Worm (Caenorhabditis elegans) whole organism, L1 larva: ENCODE results near the gene T05A12.3.

Experiments used
- F16B12.6 ChIP-seq: fragments of 150-350 bp; optimal IDR thresholded peaks from 2 replicates; lab custom pipeline; 2014; ENCODE audit warnings: missing biosample characterization, missing genetic modification characterization
- ama-1 ChIP-seq: fragments of 150-350 bp; optimal IDR thresholded peaks from 2 replicates; lab custom pipeline; 2014
- blmp-1 ChIP-seq: fragments of 150-350 bp; optimal IDR thresholded peaks from 2 replicates; lab custom pipeline; 2014; ENCODE audit warnings: missing biosample characterization, missing genetic modification characterization
- ceh-82 ChIP-seq, 3 experiments: fragments of 150-350 bp in 1 of 3; sonication (generic microtip) in 2 of 3; optimal IDR thresholded peaks; 2 replicates each; lab custom pipeline; 2014 to 2017; ENCODE audit warnings: missing biosample characterization in 3 of 3, missing genetic modification characterization in 3 of 3
- dsc-1 ChIP-seq: sonication (generic microtip); optimal IDR thresholded peaks from 2 replicates; lab custom pipeline; 2016; ENCODE audit warnings: mild to moderate bottlenecking, missing genetic modification characterization, missing compliant biosample characterization
- efl-1 ChIP-seq, 4 experiments: fragments of 150-350 bp; optimal IDR thresholded peaks in 3 of 4; peaks in 1 of 4; 1 replicate in 1 of 4; 2 replicates in 3 of 4; lab custom pipeline; 2014; ENCODE audit warnings: missing biosample characterization in 2 of 4, missing genetic modification characterization in 2 of 4, missing genetic modification reagents in 2 of 4
- elt-3 ChIP-seq, 6 experiments: fragments of 150-350 bp in 1 of 6; sonication (generic microtip); optimal IDR thresholded peaks; 2 replicates each; lab custom pipeline; 2017 to 2018; ENCODE audit warnings: missing biosample characterization in 6 of 6, missing genetic modification characterization in 6 of 6, inconsistent platforms in 1 of 6
- ets-5 ChIP-seq: fragments of 200-800 bp; sonication (Bioruptor generic); IDR thresholded peaks from 2 replicates; pipeline ENCODE4 v1.3.6; 2022; ENCODE audit warnings: missing genetic modification characterization, missing compliant biosample characterization
- fos-1 ChIP-seq: fragments of 150-350 bp; optimal IDR thresholded peaks from 2 replicates; lab custom pipeline; 2014; ENCODE audit warnings: missing biosample characterization, missing genetic modification characterization
- grh-1 ChIP-seq: fragments of 200-800 bp; sonication (Bioruptor generic); IDR thresholded peaks from 2 replicates; pipeline ENCODE4 v1.3.6; 2022; ENCODE audit warnings: missing genetic modification reagents, missing genetic modification characterization, missing compliant biosample characterization
- hlh-17 ChIP-seq: fragments of 200-800 bp; sonication (Bioruptor generic); optimal IDR thresholded peaks from 2 replicates; lab custom pipeline; 2018; ENCODE audit warnings: missing genetic modification characterization, mild to moderate bottlenecking, missing compliant biosample characterization, moderate library complexity, borderline replicate concordance
- lin-14 ChIP-seq: fragments of 200-800 bp; sonication (Bioruptor generic); optimal IDR thresholded peaks from 2 replicates; lab custom pipeline; 2018; ENCODE audit warnings: mild to moderate bottlenecking, missing genetic modification characterization, moderate library complexity, missing compliant biosample characterization
- lin-35 ChIP-seq, 2 experiments: fragments of 150-350 bp; optimal IDR thresholded peaks; 2 replicates each; lab custom pipeline; 2014; ENCODE audit warnings: missing biosample characterization in 2 of 2, missing genetic modification characterization in 2 of 2, missing genetic modification reagents in 2 of 2
- lin-39 ChIP-seq: fragments of 150-350 bp; optimal IDR thresholded peaks from 2 replicates; lab custom pipeline; 2014; ENCODE audit warnings: missing biosample characterization, missing genetic modification reagents, missing genetic modification characterization
- lir-3 ChIP-seq: sonication (generic microtip); optimal IDR thresholded peaks from 2 replicates; lab custom pipeline; 2016; ENCODE audit warnings: mild to moderate bottlenecking, missing genetic modification characterization, moderate library complexity, missing compliant biosample characterization; ENCODE audit not compliant: poor library complexity
- lsy-2 ChIP-seq, 2 experiments: fragments of 150-350 bp; optimal IDR thresholded peaks; 2 replicates each; lab custom pipeline; 2014; ENCODE audit warnings: missing biosample characterization in 2 of 2, missing genetic modification characterization in 2 of 2
- mab-9 ChIP-seq: fragments of 200-800 bp; sonication (Bioruptor generic); IDR thresholded peaks from 2 replicates; pipeline ENCODE4 v1.3.6; 2022; ENCODE audit warnings: missing genetic modification reagents, missing genetic modification characterization, missing compliant biosample characterization
- mef-2 ChIP-seq: fragments of 150-350 bp; optimal IDR thresholded peaks from 2 replicates; lab custom pipeline; 2014; ENCODE audit warnings: missing biosample characterization, missing genetic modification characterization
- nhr-237 ChIP-seq: fragments of 150-350 bp; optimal IDR thresholded peaks from 2 replicates; lab custom pipeline; 2014; ENCODE audit warnings: missing biosample characterization, missing genetic modification characterization
- nhr-47 ChIP-seq: sonication (generic microtip); optimal IDR thresholded peaks from 2 replicates; lab custom pipeline; 2016; ENCODE audit warnings: mild to moderate bottlenecking, missing genetic modification characterization, moderate library complexity, missing compliant biosample characterization
- nhr-71 ChIP-seq: sonication (generic microtip); optimal IDR thresholded peaks from 2 replicates; lab custom pipeline; 2016; ENCODE audit warnings: mild to moderate bottlenecking, missing genetic modification characterization, moderate library complexity, missing compliant biosample characterization
- nhr-85 ChIP-seq: sonication (generic microtip); peaks from one replicate; lab custom pipeline; 2016; ENCODE audit warnings: missing genetic modification characterization, inconsistent platforms, missing compliant biosample characterization
- pag-3 ChIP-seq: sonication (generic microtip); optimal IDR thresholded peaks from 2 replicates; lab custom pipeline; 2017; ENCODE audit warnings: missing genetic modification characterization, mild to moderate bottlenecking, missing compliant biosample characterization, antibody characterized with exemption, borderline replicate concordance; ENCODE audit not compliant: insufficient read depth
- pqm-1 ChIP-seq: sonication (generic microtip); optimal IDR thresholded peaks from 3 replicates; lab custom pipeline; 2017; ENCODE audit warnings: missing biosample characterization, missing genetic modification characterization
- rnt-1 ChIP-seq: sonication (generic microtip); optimal IDR thresholded peaks from 2 replicates; lab custom pipeline; 2016; ENCODE audit warnings: mild to moderate bottlenecking, missing genetic modification characterization, moderate library complexity, missing compliant biosample characterization
- skn-1 ChIP-seq: fragments of 150-350 bp; optimal IDR thresholded peaks from 2 replicates; lab custom pipeline; 2014; ENCODE audit warnings: missing biosample characterization, missing genetic modification characterization
- snpc-4 ChIP-seq: fragments of 150-350 bp; optimal IDR thresholded peaks from 2 replicates; lab custom pipeline; 2014; ENCODE audit warnings: missing biosample characterization, missing genetic modification characterization
- snu-23 ChIP-seq: sonication (generic microtip); optimal IDR thresholded peaks from 2 replicates; lab custom pipeline; 2016; ENCODE audit warnings: missing genetic modification characterization, missing compliant biosample characterization
- sox-4 ChIP-seq: sonication (generic microtip); optimal IDR thresholded peaks from 2 replicates; lab custom pipeline; 2016; ENCODE audit warnings: missing genetic modification characterization, missing compliant biosample characterization
- sptf-1 ChIP-seq: fragments of 150-350 bp; optimal IDR thresholded peaks from 2 replicates; lab custom pipeline; 2014; ENCODE audit warnings: missing biosample characterization, missing genetic modification characterization
- swsn-7 ChIP-seq: sonication (generic microtip); optimal IDR thresholded peaks from 2 replicates; lab custom pipeline; 2016; ENCODE audit warnings: missing genetic modification characterization, missing compliant biosample characterization
- tbx-2 ChIP-seq: sonication (generic microtip); optimal IDR thresholded peaks from 2 replicates; lab custom pipeline; 2016; ENCODE audit warnings: missing genetic modification characterization, missing compliant biosample characterization
- unc-130 ChIP-seq: fragments of 150-350 bp; optimal IDR thresholded peaks from 2 replicates; lab custom pipeline; 2017; ENCODE audit warnings: missing biosample characterization, missing genetic modification characterization, inconsistent platforms
- unc-30 ChIP-seq: sonication (generic microtip); optimal IDR thresholded peaks from 2 replicates; lab custom pipeline; 2017; ENCODE audit warnings: missing biosample characterization, missing genetic modification characterization
- unc-62 ChIP-seq: fragments of 150-350 bp; optimal IDR thresholded peaks from 2 replicates; lab custom pipeline; 2014; ENCODE audit warnings: missing biosample characterization, missing genetic modification reagents, missing genetic modification characterization
- unc-86 ChIP-seq: sonication (generic microtip); optimal IDR thresholded peaks from 2 replicates; lab custom pipeline; 2016; ENCODE audit warnings: missing genetic modification characterization, missing compliant biosample characterization
- unc-98 ChIP-seq: fragments of 200-800 bp; sonication (Bioruptor generic); IDR thresholded peaks from 2 replicates; pipeline ENCODE4 v1.3.6; 2022; ENCODE audit warnings: missing genetic modification characterization, missing compliant biosample characterization
- zip-4 ChIP-seq: fragments of 200-800 bp; sonication (Bioruptor generic); optimal IDR thresholded peaks from 2 replicates; lab custom pipeline; 2018; ENCODE audit warnings: mild to moderate bottlenecking, missing genetic modification characterization, moderate library complexity, missing compliant biosample characterization
- ztf-11 ChIP-seq, 2 experiments: sonication (generic microtip); optimal IDR thresholded peaks; 2 replicates each; lab custom pipeline; 2016 to 2017; ENCODE audit warnings: missing genetic modification characterization in 2 of 2, missing biosample characterization in 1 of 2, missing compliant biosample characterization in 1 of 2

Gene T05A12.3

DNA sequence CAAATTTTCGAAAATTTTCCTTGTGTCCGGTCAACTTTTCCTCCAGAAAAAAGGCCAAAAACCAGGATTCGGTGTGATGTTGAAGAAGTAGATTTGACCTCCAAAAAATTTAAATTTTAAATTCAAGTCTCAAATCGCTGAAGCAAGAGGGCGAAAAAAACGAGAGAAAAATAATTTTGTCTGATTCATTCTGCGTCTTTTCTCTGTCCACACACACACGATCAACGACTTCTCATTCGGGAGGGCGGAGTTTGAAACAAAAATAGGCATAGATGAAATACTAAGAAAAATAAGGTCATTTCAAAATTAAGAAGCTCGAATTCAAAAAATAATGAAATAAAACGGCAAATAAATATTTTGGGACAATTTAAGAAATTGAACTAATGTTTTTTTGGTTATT lies 28.2 kb downstream of the T05A12.3 start, which contains the start of gene R13H7.2:
Gene R13H7.2 (minus strand): TSS at position 101 of the 400 bp plus-strand sequence.
- TF ChIP-seq unc-30 (no peak), F16B12.6 (tag; lab: Kevin White, UChicago) (no peak), snu-23 (no peak), ceh-82 (tag; optimal IDR thresholded peaks at IDR 0.05; lab: Kevin White, UChicago) (no peak), mef-2 (tag; lab: Kevin White, UChicago) (no peak), grh-1 (no peak), fos-1 (tag; lab: Kevin White, UChicago) (no peak), sptf-1 (tag; lab: Kevin White, UChicago) (no peak), ztf-11 (tag; optimal IDR thresholded peaks at IDR 0.05; lab: Kevin White, UChicago) (no peak), unc-130 (tag; lab: Kevin White, UChicago) (no peak), pqm-1 (tag; lab: Kevin White, UChicago) (no peak), rnt-1 (tag; lab: Kevin White, UChicago) (no peak)
- TF ChIP-seq, all 84 proteins: peak for 0

DNA sequence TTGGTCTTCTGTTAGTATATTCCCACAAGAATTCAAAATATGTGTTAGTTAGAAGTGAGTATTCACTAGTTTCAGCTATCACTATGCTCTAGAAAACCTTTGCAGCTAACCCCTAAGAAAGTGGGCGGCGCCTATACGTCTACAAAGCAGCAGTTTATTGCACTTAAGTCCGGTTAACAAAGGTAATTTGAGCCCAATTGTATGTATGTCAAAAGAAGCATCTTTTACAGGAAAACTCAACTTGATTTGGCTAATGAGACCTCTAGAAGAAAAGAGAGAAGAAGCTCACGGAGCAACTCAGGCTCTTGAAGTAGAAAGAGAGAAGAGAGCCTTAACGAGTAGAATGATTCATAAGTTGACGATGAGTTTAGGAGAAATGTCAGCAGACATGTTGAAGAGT lies 34.7 kb downstream of the T05A12.3 start:
- TF ChIP-seq unc-86 (tag; lab: Kevin White, UChicago) (no peak), lin-14 (peak; percentile 51), lin-39 (no peak), sptf-1 (tag; lab: Kevin White, UChicago) (no peak), F16B12.6 (tag; lab: Kevin White, UChicago) (no peak), efl-1 (optimal IDR thresholded peaks at IDR 0.05; lab: Kevin White, UChicago) (no peak), efl-1 (GFP tag; optimal IDR thresholded peaks at IDR 0.05 in 1 of 2; lab: Kevin White, UChicago) (peak in 1 of 2 experiments; percentile 61), ets-5 (no peak), sox-4 (no peak), snu-23 (no peak), mab-9 (GFP tag; lab: Robert Waterston, UW) (no peak), pag-3 (tag; lab: Kevin White, UChicago) (no peak), pqm-1 (tag; lab: Kevin White, UChicago) (no peak), zip-4 (GFP tag; lab: Kevin White, UChicago) (no peak), nhr-237 (no peak), nhr-85 (tag; lab: Kevin White, UChicago) (no peak), tbx-2 (tag; lab: Kevin White, UChicago) (peak; percentile 8), swsn-7 (tag; lab: Kevin White, UChicago) (no peak), lir-3 (no peak), nhr-47 (tag; lab: Kevin White, UChicago) (peak; percentile 23), ama-1 (lab: Kevin White, UChicago) (no peak), dsc-1 (no peak), skn-1 (no peak), lsy-2 (tag; optimal IDR thresholded peaks at IDR 0.05; lab: Kevin White, UChicago) (no peak), unc-62 (GFP tag; lab: Kevin White, UChicago) (no peak), elt-3 (tag; optimal IDR thresholded peaks at IDR 0.05; lab: Kevin White, UChicago) (no peak), hlh-17 (GFP tag; lab: Kevin White, UChicago) (no peak), lin-35 (GFP tag; optimal IDR thresholded peaks at IDR 0.05; lab: Kevin White, UChicago) (no peak), nhr-71 (tag; lab: Kevin White, UChicago) (peak; percentile 7)

DNA sequence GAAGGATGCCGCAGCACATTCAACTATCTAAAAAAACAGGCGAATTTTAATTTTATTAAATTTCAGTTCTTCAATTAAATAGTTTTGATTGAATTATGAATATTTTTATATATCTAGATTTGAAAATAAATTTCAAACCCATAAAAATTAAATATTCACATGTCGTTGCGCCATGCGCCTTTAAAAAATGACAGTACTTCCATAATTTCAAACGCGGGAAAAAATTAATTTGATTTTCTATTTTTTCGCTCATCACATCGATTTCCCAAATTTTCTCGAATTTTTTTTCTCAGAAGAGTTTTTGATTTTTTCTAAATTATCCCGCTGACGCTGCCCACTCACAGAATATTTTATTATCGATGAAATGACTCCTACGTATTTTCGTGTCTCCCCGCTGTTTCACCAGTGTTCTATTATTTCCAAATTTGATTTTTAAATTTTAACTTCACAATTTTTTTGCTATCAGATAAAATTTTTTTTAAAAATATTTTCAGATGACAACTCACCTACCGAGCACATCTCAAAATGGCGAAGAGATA lies 44.9 kb downstream of the T05A12.3 start, which contains the start of gene lip-1:
Gene lip-1 (plus strand): TSS at position 489 of the 539 bp plus-strand sequence.
- no peak for TF ChIP-seq snpc-4 (tag; lab: Kevin White, UChicago)
- TF ChIP-seq elt-3 (tag; optimal IDR thresholded peaks at IDR 0.05; lab: Kevin White, UChicago), result no peak
- TF ChIP-seq ceh-82 (tag; optimal IDR thresholded peaks at IDR 0.05; lab: Kevin White, UChicago), result no peak
- no peak for TF ChIP-seq rnt-1 (tag; lab: Kevin White, UChicago)
- no peak for TF ChIP-seq unc-98 (GFP tag; lab: Robert Waterston, UW)
- TF ChIP-seq hlh-17 (GFP tag; lab: Kevin White, UChicago), result no peak
- TF ChIP-seq blmp-1 (tag; lab: Kevin White, UChicago), result no peak
